Worm (Caenorhabditis elegans) whole organism, midembryonic: ENCODE measurements around the gene K02E11.5.

Experiments used
- T22C8.4 ChIP-seq: fragments of 200-800 bp; sonication (Bioruptor generic); IDR thresholded peaks from 2 replicates; pipeline ENCODE4 v1.3.6; 2022; ENCODE audit warnings: missing genetic modification characterization, missing compliant biosample characterization
- cog-1 ChIP-seq: sonication (generic microtip); optimal IDR thresholded peaks from 2 replicates; lab custom pipeline; 2016; ENCODE audit warnings: missing genetic modification characterization, missing compliant biosample characterization
- flt-1 ChIP-seq: fragments of 200-800 bp; sonication (Bioruptor generic); IDR thresholded peaks from 2 replicates; pipeline ENCODE4 v1.3.6; 2022; ENCODE audit warnings: missing genetic modification characterization, missing compliant biosample characterization
- klf-2 ChIP-seq: fragments of 200-800 bp; sonication (Bioruptor generic); conservative IDR thresholded peaks from 2 replicates; pipeline ENCODE4 v1.3.6; 2022; ENCODE audit warnings: missing genetic modification reagents, missing genetic modification characterization, missing compliant biosample characterization
- med-1 ChIP-seq: sonication (generic microtip); optimal IDR thresholded peaks from 2 replicates; lab custom pipeline; 2017; ENCODE audit warnings: missing genetic modification characterization, mild to moderate bottlenecking, missing compliant biosample characterization, antibody characterized with exemption, missing genetic modification reagents; ENCODE audit not compliant: insufficient read depth
- ref-1 ChIP-seq: fragments of 200-800 bp; sonication (Bioruptor generic); conservative IDR thresholded peaks from 2 replicates; pipeline ENCODE4 v1.3.6; 2022; ENCODE audit warnings: missing genetic modification reagents, missing genetic modification characterization, missing compliant biosample characterization
- tab-1 ChIP-seq: fragments of 200-800 bp; sonication (Bioruptor generic); IDR thresholded peaks from 2 replicates; pipeline ENCODE4 v1.3.6; 2022; ENCODE audit warnings: missing genetic modification characterization, missing compliant biosample characterization
- ztf-23 ChIP-seq: fragments of 200-800 bp; sonication (Bioruptor generic); IDR thresholded peaks from 2 replicates; pipeline ENCODE4 v1.3.6; 2022; ENCODE audit warnings: missing genetic modification reagents, missing genetic modification characterization, missing compliant biosample characterization
- ztf-29 ChIP-seq: fragments of 200-800 bp; sonication (Bioruptor generic); IDR thresholded peaks from 2 replicates; pipeline ENCODE4 v1.3.6; 2022; ENCODE audit warnings: missing genetic modification reagents, missing genetic modification characterization, missing compliant biosample characterization

The K02E11.5 gene

DNA sequence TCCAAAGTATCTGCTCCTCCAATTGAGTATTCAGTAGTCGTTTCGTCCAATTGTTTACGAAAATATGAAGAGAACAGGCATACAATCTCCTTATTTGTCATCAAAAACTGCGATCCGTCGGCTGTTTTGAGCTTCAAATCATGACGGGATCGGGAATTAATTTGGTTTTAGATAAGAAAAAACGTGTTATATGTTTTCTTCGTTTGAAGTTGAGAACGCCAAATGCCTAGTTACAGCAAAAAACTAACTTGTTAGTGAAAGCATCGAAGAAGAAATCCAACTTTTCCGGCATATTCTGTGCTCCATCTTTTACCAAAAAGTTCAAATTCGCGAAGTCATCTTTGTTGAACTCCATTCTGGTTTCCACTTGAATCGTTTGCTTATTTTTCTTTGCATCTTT, 37.2 kb downstream of the K02E11.5 start, which contains the start of gene F14D7.1:
Gene F14D7.1 (minus strand): TSS at position 101 of the 400 bp plus-strand sequence.
- no peak for TF ChIP-seq med-1 (GFP tag; lab: Kevin White, UChicago)
- TF ChIP-seq ztf-29 (GFP tag; lab: Robert Waterston, UW) = no peak
- no peak for TF ChIP-seq cog-1
- TF ChIP-seq T22C8.4 (GFP tag; lab: Robert Waterston, UW) = no peak
- TF ChIP-seq klf-2 = no peak
- no peak for TF ChIP-seq flt-1 (GFP tag; lab: Robert Waterston, UW)
- TF ChIP-seq ref-1 (GFP tag; lab: Robert Waterston, UW) = no peak
- TF ChIP-seq tab-1 (GFP tag; lab: Robert Waterston, UW) = no peak
- TF ChIP-seq ztf-23 (GFP tag; lab: Robert Waterston, UW) = no peak

DNA sequence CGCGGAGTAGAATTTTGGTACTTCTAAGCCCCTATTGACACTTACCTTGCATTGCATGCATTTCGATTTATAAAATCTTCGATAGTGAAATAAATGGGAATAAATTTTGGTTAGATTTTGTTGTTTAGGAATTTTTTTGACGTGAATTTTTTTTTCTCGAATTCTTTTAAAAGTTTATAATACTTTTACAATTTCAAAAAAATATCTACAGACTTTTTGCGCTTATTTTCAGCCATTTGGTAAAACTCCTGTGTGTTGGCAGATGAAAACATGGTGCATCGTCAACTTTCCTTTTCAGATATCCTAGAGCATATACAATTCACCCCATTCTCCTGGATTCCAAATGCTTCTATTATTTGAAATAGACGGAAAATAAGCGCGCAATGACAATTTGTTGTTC, 38.5 kb downstream of the K02E11.5 start, which contains the start of gene F14D7.18:
Gene F14D7.18 (minus strand): TSS at position 101 of the 400 bp plus-strand sequence.
- TF ChIP-seq cog-1 (no peak), ztf-29 (GFP tag; lab: Robert Waterston, UW) (no peak), med-1 (GFP tag; lab: Kevin White, UChicago) (no peak), ref-1 (GFP tag; lab: Robert Waterston, UW) (no peak), klf-2 (no peak), ztf-23 (GFP tag; lab: Robert Waterston, UW) (no peak), tab-1 (GFP tag; lab: Robert Waterston, UW) (no peak), T22C8.4 (GFP tag; lab: Robert Waterston, UW) (no peak), flt-1 (GFP tag; lab: Robert Waterston, UW) (no peak)

DNA sequence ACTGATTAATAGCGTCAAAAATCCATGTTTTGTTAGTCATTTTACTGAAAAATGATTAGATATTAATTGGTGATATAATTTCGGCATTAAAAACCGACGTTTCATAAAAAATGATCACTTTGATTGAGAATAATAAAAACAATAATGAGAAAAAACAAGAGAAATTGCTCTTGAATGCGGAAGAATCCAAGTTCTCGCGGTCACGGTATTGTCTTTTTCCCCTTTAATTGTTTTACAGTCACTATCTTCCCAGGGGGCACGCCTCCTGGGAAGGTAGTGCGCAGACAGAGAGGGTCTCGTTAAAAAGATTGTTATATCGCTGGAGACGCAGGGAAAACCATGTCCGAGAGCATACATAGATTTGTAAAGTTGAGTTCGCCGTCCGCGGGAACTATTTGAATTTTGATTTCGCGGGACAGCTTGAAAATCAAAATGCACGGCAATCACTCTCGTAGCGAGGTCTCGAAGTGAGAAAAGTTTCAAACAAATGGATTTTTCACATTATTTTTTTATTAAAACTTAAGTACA, 41.6 kb downstream of the K02E11.5 start, which contains the start of gene F14D7.2:
Gene F14D7.2 (minus strand): TSS at position 51 of the 528 bp plus-strand sequence.
- no peak for TF ChIP-seq T22C8.4 (GFP tag; lab: Robert Waterston, UW)
- TF ChIP-seq flt-1 (GFP tag; lab: Robert Waterston, UW) = no peak
- no peak for TF ChIP-seq cog-1
- TF ChIP-seq ztf-23 (GFP tag; lab: Robert Waterston, UW) = no peak
- TF ChIP-seq klf-2 = no peak
- TF ChIP-seq med-1 (GFP tag; lab: Kevin White, UChicago) = no peak
- no peak for TF ChIP-seq tab-1 (GFP tag; lab: Robert Waterston, UW)
- no peak for TF ChIP-seq ref-1 (GFP tag; lab: Robert Waterston, UW)
- TF ChIP-seq ztf-29 (GFP tag; lab: Robert Waterston, UW) = no peak

DNA sequence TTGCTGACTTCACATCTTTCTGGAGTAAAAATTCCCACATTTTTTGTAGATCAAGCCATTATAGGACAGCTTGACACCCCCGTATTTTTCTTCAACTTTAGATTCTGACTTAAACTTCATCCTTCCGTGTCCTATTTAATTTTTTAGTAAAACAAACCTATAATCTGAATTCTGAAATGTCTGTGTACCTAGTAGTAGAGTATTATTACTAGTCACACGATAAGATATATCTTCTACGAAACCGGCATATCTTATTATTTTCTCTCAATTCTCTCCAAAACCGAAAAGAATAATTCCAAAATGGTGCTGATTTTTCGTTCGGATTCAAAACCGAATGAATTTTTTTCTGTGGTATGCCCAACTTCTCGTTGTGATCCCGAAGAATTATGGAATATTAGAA, 42.3 kb downstream of the K02E11.5 start, which contains the start of gene F14D7.9:
Gene F14D7.9 (plus strand): TSS at position 301 of the 400 bp plus-strand sequence.
- no peak for TF ChIP-seq flt-1 (GFP tag; lab: Robert Waterston, UW)
- no peak for TF ChIP-seq med-1 (GFP tag; lab: Kevin White, UChicago)
- TF ChIP-seq ref-1 (GFP tag; lab: Robert Waterston, UW) = no peak
- TF ChIP-seq klf-2 = no peak
- TF ChIP-seq cog-1 = no peak
- TF ChIP-seq ztf-23 (GFP tag; lab: Robert Waterston, UW) = no peak
- TF ChIP-seq T22C8.4 (GFP tag; lab: Robert Waterston, UW) = no peak
- no peak for TF ChIP-seq tab-1 (GFP tag; lab: Robert Waterston, UW)
- TF ChIP-seq ztf-29 (GFP tag; lab: Robert Waterston, UW) = no peak

- TF ChIP-seq ref-1 (GFP tag; lab: Robert Waterston, UW) (no peak), med-1 (GFP tag; lab: Kevin White, UChicago) (no peak), cog-1 (no peak), flt-1 (GFP tag; lab: Robert Waterston, UW) (no peak), tab-1 (GFP tag; lab: Robert Waterston, UW) (no peak), klf-2 (no peak), ztf-29 (GFP tag; lab: Robert Waterston, UW) (no peak), T22C8.4 (GFP tag; lab: Robert Waterston, UW) (no peak), ztf-23 (GFP tag; lab: Robert Waterston, UW) (no peak)
These were observed 44.4 kb downstream of the K02E11.5 start, which contains the start of gene F14D7.3 for ce11 chrV:14296499-14296898. F14D7.3 (plus strand) TSS chrV:14296799.

DNA sequence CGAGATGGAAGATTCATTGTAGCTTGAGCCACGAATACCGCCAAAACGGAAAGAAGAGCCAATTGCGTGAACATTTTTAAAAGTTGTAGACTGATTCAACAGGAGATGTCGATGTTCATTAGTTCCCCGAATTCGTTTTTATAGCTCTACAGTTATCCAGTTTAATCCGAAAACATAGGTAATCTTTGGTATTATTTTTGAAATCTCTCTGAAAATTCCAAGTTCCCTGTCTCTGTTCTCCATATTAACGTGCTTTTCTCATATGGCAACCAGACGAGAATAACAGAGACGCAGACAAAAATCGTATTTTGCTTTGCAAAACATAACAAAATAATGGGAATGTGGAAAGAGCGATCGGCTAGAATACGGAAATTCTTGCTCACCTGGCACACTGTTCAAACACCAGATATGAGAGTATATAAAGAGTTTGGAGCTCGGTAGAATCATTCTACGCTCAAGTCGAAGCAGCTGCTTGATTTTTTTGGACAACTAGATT, 47.5 kb downstream of the K02E11.5 start, which contains the start of the genes spig-3 and F14D7.12:
Gene spig-3 (minus strand): TSS at position 101 of the 496 bp plus-strand sequence.
Gene F14D7.12 (plus strand): TSS at position 446 of the 496 bp plus-strand sequence.
- TF ChIP-seq klf-2 (no peak), ztf-23 (GFP tag; lab: Robert Waterston, UW) (no peak), ref-1 (GFP tag; lab: Robert Waterston, UW) (no peak), med-1 (GFP tag; lab: Kevin White, UChicago) (no peak), T22C8.4 (GFP tag; lab: Robert Waterston, UW) (no peak), ztf-29 (GFP tag; lab: Robert Waterston, UW) (no peak), cog-1 (no peak), tab-1 (GFP tag; lab: Robert Waterston, UW) (no peak), flt-1 (GFP tag; lab: Robert Waterston, UW) (no peak)

- no peak for TF ChIP-seq flt-1 (GFP tag; lab: Robert Waterston, UW)
- TF ChIP-seq ztf-23 (GFP tag; lab: Robert Waterston, UW) = no peak
- no peak for TF ChIP-seq ref-1 (GFP tag; lab: Robert Waterston, UW)
- no peak for TF ChIP-seq klf-2
- TF ChIP-seq cog-1 = no peak
- TF ChIP-seq med-1 (GFP tag; lab: Kevin White, UChicago) = no peak
- no peak for TF ChIP-seq tab-1 (GFP tag; lab: Robert Waterston, UW)
- no peak for TF ChIP-seq T22C8.4 (GFP tag; lab: Robert Waterston, UW)
- no peak for TF ChIP-seq ztf-29 (GFP tag; lab: Robert Waterston, UW)
These were observed 49.0 kb downstream of the K02E11.5 start, which contains the start of gene F14D7.6 for ce11 chrV:14301076-14301475. F14D7.6 (plus strand) TSS chrV:14301413.
